Worm (Caenorhabditis elegans) whole organism, mixed stage, embryonic: Measurements from ENCODE around the gene fbxa-50.

Source experiments
- M03D4.4 ChIP-seq: sonication (generic microtip); optimal IDR thresholded peaks from 2 replicates; lab custom pipeline; 2017; ENCODE audit warnings: mild to moderate bottlenecking, missing genetic modification characterization, missing compliant biosample characterization
- bed-3 ChIP-seq: fragments of 200-800 bp; sonication (Bioruptor generic); optimal IDR thresholded peaks from 3 replicates; lab custom pipeline; 2018; ENCODE audit warnings: mild to moderate bottlenecking, missing genetic modification characterization, moderate library complexity, missing compliant biosample characterization
- blmp-1 ChIP-seq: fragments of 150-350 bp; optimal IDR thresholded peaks from 2 replicates; lab custom pipeline; 2014; ENCODE audit warnings: missing biosample characterization, missing genetic modification characterization
- ceh-43 ChIP-seq: fragments of 200-800 bp; sonication (Bioruptor generic); optimal IDR thresholded peaks from 2 replicates; lab custom pipeline; 2018; ENCODE audit warnings: mild to moderate bottlenecking, missing genetic modification characterization, moderate library complexity, missing compliant biosample characterization
- ceh-83 ChIP-seq: fragments of 200-800 bp; sonication (Bioruptor generic); optimal IDR thresholded peaks from 2 replicates; lab custom pipeline; 2018; ENCODE audit warnings: mild to moderate bottlenecking, missing genetic modification characterization, missing compliant biosample characterization
- ces-1 ChIP-seq: fragments of 150-350 bp; optimal IDR thresholded peaks from 2 replicates; lab custom pipeline; 2014; ENCODE audit warnings: missing biosample characterization, missing genetic modification reagents, missing genetic modification characterization
- cnd-1 ChIP-seq: fragments of 200-800 bp; sonication (Bioruptor generic); optimal IDR thresholded peaks from 2 replicates; lab custom pipeline; 2018; ENCODE audit warnings: mild to moderate bottlenecking, missing genetic modification characterization, missing compliant biosample characterization
- drap-1 ChIP-seq: fragments of 200-800 bp; sonication (Bioruptor generic); optimal IDR thresholded peaks from 3 replicates; lab custom pipeline; 2018; ENCODE audit warnings: mild to moderate bottlenecking, missing genetic modification characterization, missing compliant biosample characterization
- elt-1 ChIP-seq: sonication (generic microtip); optimal IDR thresholded peaks from 2 replicates; lab custom pipeline; 2017; ENCODE audit warnings: missing genetic modification characterization, mild to moderate bottlenecking, missing compliant biosample characterization, antibody characterized with exemption, moderate library complexity, borderline replicate concordance; ENCODE audit not compliant: insufficient read depth
- elt-3 ChIP-seq: fragments of 150-350 bp; optimal IDR thresholded peaks from 2 replicates; lab custom pipeline; 2014; ENCODE audit warnings: missing biosample characterization, missing genetic modification characterization
- flh-1 ChIP-seq: fragments of 200-800 bp; sonication (Bioruptor generic); optimal IDR thresholded peaks from 2 replicates; lab custom pipeline; 2018; ENCODE audit warnings: mild to moderate bottlenecking, missing genetic modification characterization, moderate library complexity, missing compliant biosample characterization
- ham-2 ChIP-seq: fragments of 200-800 bp; sonication (Bioruptor generic); optimal IDR thresholded peaks from 2 replicates; lab custom pipeline; 2018; ENCODE audit warnings: mild to moderate bottlenecking, missing genetic modification characterization, missing compliant biosample characterization
- hlh-1 ChIP-seq: fragments of 150-350 bp; optimal IDR thresholded peaks from 2 replicates; lab custom pipeline; 2014; ENCODE audit warnings: missing biosample characterization, missing genetic modification reagents, missing genetic modification characterization
- lin-13 ChIP-seq: fragments of 150-350 bp; optimal IDR thresholded peaks from 2 replicates; lab custom pipeline; 2014; ENCODE audit warnings: missing biosample characterization, missing genetic modification characterization
- lin-32 ChIP-seq: fragments of 200-800 bp; sonication (Bioruptor generic); optimal IDR thresholded peaks from 2 replicates; lab custom pipeline; 2018; ENCODE audit warnings: mild to moderate bottlenecking, missing genetic modification characterization, missing compliant biosample characterization
- lsy-2 ChIP-seq: fragments of 150-350 bp; optimal IDR thresholded peaks from 2 replicates; lab custom pipeline; 2014; ENCODE audit warnings: missing biosample characterization, missing genetic modification characterization
- mab-5 ChIP-seq: fragments of 150-350 bp; optimal IDR thresholded peaks from 2 replicates; lab custom pipeline; 2014; ENCODE audit warnings: missing biosample characterization, missing genetic modification characterization
- mep-1 ChIP-seq: fragments of 150-350 bp; optimal IDR thresholded peaks from 2 replicates; lab custom pipeline; 2017; ENCODE audit warnings: missing biosample characterization, missing genetic modification reagents, missing genetic modification characterization, inconsistent platforms
- mls-2 ChIP-seq: sonication (generic microtip); optimal IDR thresholded peaks from 2 replicates; lab custom pipeline; 2016; ENCODE audit warnings: mild to moderate bottlenecking, missing genetic modification characterization, moderate library complexity, missing compliant biosample characterization
- nhr-12 ChIP-seq: fragments of 150-350 bp; optimal IDR thresholded peaks from 2 replicates; lab custom pipeline; 2014; ENCODE audit warnings: missing biosample characterization, missing genetic modification characterization
- nhr-28 ChIP-seq: fragments of 150-350 bp; optimal IDR thresholded peaks from 2 replicates; lab custom pipeline; 2014; ENCODE audit warnings: missing biosample characterization, missing genetic modification characterization
- nhr-76 ChIP-seq: sonication (generic microtip); optimal IDR thresholded peaks from 2 replicates; lab custom pipeline; 2017; ENCODE audit warnings: missing biosample characterization, missing genetic modification characterization
- pha-4 ChIP-seq: fragments of 150-350 bp; optimal IDR thresholded peaks from 2 replicates; lab custom pipeline; 2018; ENCODE audit warnings: missing biosample characterization, missing genetic modification reagents, missing genetic modification characterization
- sem-2 ChIP-seq: fragments of 200-800 bp; sonication (Bioruptor generic); optimal IDR thresholded peaks from 2 replicates; lab custom pipeline; 2018; ENCODE audit warnings: mild to moderate bottlenecking, missing genetic modification characterization, missing compliant biosample characterization
- snpc-4 ChIP-seq: fragments of 150-350 bp; optimal IDR thresholded peaks from 2 replicates; lab custom pipeline; 2014; ENCODE audit warnings: missing biosample characterization, missing genetic modification characterization
- sptf-1 ChIP-seq: sonication (generic microtip); optimal IDR thresholded peaks from 2 replicates; lab custom pipeline; 2017; ENCODE audit warnings: mild to moderate bottlenecking, missing genetic modification characterization, moderate library complexity, missing compliant biosample characterization
- tbx-8 ChIP-seq: fragments of 200-800 bp; sonication (Bioruptor generic); optimal IDR thresholded peaks from 2 replicates; lab custom pipeline; 2018; ENCODE audit warnings: mild to moderate bottlenecking, missing genetic modification characterization, moderate library complexity, missing compliant biosample characterization
- unc-120 ChIP-seq: sonication (generic microtip); optimal IDR thresholded peaks from 2 replicates; lab custom pipeline; 2017; ENCODE audit warnings: missing genetic modification characterization, missing compliant biosample characterization; ENCODE audit not compliant: poor library complexity, severe bottlenecking
- unc-39 ChIP-seq: fragments of 150-350 bp; optimal IDR thresholded peaks from 2 replicates; lab custom pipeline; 2014; ENCODE audit warnings: missing biosample characterization, missing genetic modification characterization
- unc-62 ChIP-seq: fragments of 150-350 bp; optimal IDR thresholded peaks from 2 replicates; lab custom pipeline; 2014; ENCODE audit warnings: missing biosample characterization, missing genetic modification reagents, missing genetic modification characterization
- ztf-11 ChIP-seq: fragments of 150-350 bp; optimal IDR thresholded peaks from 2 replicates; lab custom pipeline; 2014; ENCODE audit warnings: missing biosample characterization, missing genetic modification characterization

Gene fbxa-50

DNA sequence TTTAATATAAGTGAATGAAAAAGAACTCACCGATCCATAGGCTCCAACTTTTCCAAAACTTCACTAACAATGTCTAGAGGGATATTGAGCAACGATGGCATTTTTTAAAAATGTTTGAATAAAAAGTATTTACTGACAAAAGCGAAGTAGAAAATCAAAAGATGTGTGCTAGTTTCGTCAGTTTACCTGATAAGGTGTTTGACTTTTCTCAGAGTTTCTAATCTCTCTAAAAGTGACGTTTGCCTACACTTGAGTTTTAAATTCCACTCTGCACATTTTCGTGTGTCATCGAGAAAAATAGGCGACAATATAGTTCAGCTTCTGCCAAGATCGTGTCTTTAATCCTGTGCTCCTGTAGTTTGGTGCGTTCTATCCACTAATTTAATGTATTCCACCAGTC lies 33.2 kb upstream of the fbxa-50 start, which contains the start of gene fbxa-15:
Gene fbxa-15, minus strand, starts transcription at position 101 of the 400 bp plus-strand sequence.
- TF ChIP-seq unc-62 (GFP tag; lab: Kevin White, UChicago), result no peak
- TF ChIP-seq nhr-12 (tag; lab: Kevin White, UChicago), result no peak
- no peak for TF ChIP-seq mab-5 (tag; lab: Kevin White, UChicago)
- no peak for TF ChIP-seq blmp-1 (tag; lab: Kevin White, UChicago)
- no peak for TF ChIP-seq tbx-8

DNA sequence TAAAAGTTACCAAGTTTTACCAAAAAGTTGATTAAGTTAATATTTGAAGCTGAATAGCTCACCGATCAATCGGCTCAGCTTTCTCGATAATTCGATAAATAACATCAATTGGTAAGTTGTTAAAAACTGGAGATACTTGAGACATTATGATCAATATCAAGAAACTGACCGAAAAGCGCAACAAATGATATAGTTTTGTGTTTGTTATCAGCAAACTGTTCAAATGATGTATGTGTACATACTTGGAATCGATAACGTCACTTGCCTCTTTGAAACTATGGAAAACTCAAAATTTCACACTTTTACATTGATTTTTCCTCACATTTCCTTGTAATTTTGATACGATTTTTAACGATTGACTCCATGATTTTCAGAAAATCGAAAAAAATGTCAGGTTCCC lies 26.7 kb upstream of the fbxa-50 start, which contains the start of the genes fbxa-80 and fbxa-19:
Gene fbxa-80, minus strand, starts transcription at position 173 of the 400 bp plus-strand sequence.
Gene fbxa-19, plus strand, starts transcription at position 364 of the 400 bp plus-strand sequence.
- TF ChIP-seq mab-5 (tag; lab: Kevin White, UChicago) (no peak), elt-3 (tag; lab: Kevin White, UChicago) (no peak), sem-2 (no peak), snpc-4 (tag; lab: Kevin White, UChicago) (no peak), lin-32 (GFP tag; lab: Kevin White, UChicago) (no peak)

- TF ChIP-seq unc-62 (GFP tag; lab: Kevin White, UChicago) (no peak), mab-5 (tag; lab: Kevin White, UChicago) (no peak), ceh-43 (GFP tag; lab: Kevin White, UChicago) (no peak), nhr-28 (tag; lab: Kevin White, UChicago) (no peak), elt-1 (tag; lab: Kevin White, UChicago) (no peak), ham-2 (GFP tag; lab: Kevin White, UChicago) (no peak), M03D4.4 (tag; lab: Kevin White, UChicago) (no peak), lin-32 (GFP tag; lab: Kevin White, UChicago) (no peak), ztf-11 (tag; lab: Kevin White, UChicago) (no peak), nhr-76 (no peak), unc-39 (tag; lab: Kevin White, UChicago) (no peak), lin-13 (tag; lab: Kevin White, UChicago) (no peak), bed-3 (GFP tag; lab: Kevin White, UChicago) (no peak), mep-1 (tag; lab: Kevin White, UChicago) (no peak), unc-120 (tag; lab: Kevin White, UChicago) (no peak)
- TF ChIP-seq, all 35 proteins: peak for 0
These were observed 26.0 kb upstream of the fbxa-50 start for ce11 chrIII:1314283-1314682.

DNA sequence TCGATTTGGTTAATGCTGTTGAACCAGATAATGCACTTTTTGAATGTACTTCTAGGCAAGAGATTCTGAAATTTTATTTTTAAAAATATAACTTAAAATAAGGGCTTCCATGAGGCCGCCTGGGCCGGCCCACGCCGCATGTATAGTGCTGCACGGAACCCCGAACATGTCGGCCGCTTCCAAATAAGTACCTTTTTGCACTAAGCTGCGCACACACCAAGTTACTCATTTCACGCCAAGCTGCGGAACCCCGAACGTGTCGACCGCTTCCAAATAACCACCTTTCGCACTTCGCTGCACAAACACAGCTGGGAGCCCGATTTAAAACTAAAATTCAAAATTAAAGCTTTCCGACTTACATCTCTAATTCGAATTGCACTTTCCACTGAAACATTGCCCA lies 23.0 kb upstream of the fbxa-50 start:
- no peak for TF ChIP-seq ceh-83 (GFP tag; lab: Kevin White, UChicago)
- no peak for TF ChIP-seq lsy-2 (tag; lab: Kevin White, UChicago)
- no peak for TF ChIP-seq ces-1 (GFP tag; lab: Kevin White, UChicago)
- TF ChIP-seq pha-4 (tag; lab: Kevin White, UChicago), result no peak
- no peak for TF ChIP-seq mab-5 (tag; lab: Kevin White, UChicago)
- no peak for TF ChIP-seq unc-120 (tag; lab: Kevin White, UChicago)
- no peak for TF ChIP-seq M03D4.4 (tag; lab: Kevin White, UChicago)
- TF ChIP-seq cnd-1, result no peak
- no peak for TF ChIP-seq lin-32 (GFP tag; lab: Kevin White, UChicago)
- no peak for TF ChIP-seq sptf-1
- TF ChIP-seq tbx-8, result no peak
- TF ChIP-seq mep-1 (tag; lab: Kevin White, UChicago), result no peak
- no peak for TF ChIP-seq bed-3 (GFP tag; lab: Kevin White, UChicago)
- no peak for TF ChIP-seq nhr-12 (tag; lab: Kevin White, UChicago)
- no peak for TF ChIP-seq lin-13 (tag; lab: Kevin White, UChicago)
- TF ChIP-seq elt-1 (tag; lab: Kevin White, UChicago), result no peak
- TF ChIP-seq snpc-4 (tag; lab: Kevin White, UChicago), result no peak
- no peak for TF ChIP-seq mls-2 (tag; lab: Kevin White, UChicago)
- TF ChIP-seq drap-1 (GFP tag; lab: Kevin White, UChicago), result no peak
- TF ChIP-seq sem-2, result no peak

- TF ChIP-seq sem-2 (no peak), nhr-12 (tag; lab: Kevin White, UChicago) (no peak), hlh-1 (tag; lab: Kevin White, UChicago) (no peak), nhr-28 (tag; lab: Kevin White, UChicago) (no peak), unc-39 (tag; lab: Kevin White, UChicago) (no peak), flh-1 (no peak), unc-120 (tag; lab: Kevin White, UChicago) (no peak), ceh-83 (GFP tag; lab: Kevin White, UChicago) (no peak), mab-5 (tag; lab: Kevin White, UChicago) (no peak), pha-4 (tag; lab: Kevin White, UChicago) (no peak), ces-1 (GFP tag; lab: Kevin White, UChicago) (no peak), lsy-2 (tag; lab: Kevin White, UChicago) (no peak), snpc-4 (tag; lab: Kevin White, UChicago) (no peak), mep-1 (tag; lab: Kevin White, UChicago) (no peak), elt-1 (tag; lab: Kevin White, UChicago) (no peak)
These were observed 20.6 kb upstream of the fbxa-50 start, which contains the start of gene Y82E9BL.12 for ce11 chrIII:1308887-1309286. Gene Y82E9BL.12, plus strand, starts transcription at chrIII:1309187.
